Worm (Caenorhabditis elegans): ENCODE measurements around the gene srx-4.

The srx-4 gene

DNA sequence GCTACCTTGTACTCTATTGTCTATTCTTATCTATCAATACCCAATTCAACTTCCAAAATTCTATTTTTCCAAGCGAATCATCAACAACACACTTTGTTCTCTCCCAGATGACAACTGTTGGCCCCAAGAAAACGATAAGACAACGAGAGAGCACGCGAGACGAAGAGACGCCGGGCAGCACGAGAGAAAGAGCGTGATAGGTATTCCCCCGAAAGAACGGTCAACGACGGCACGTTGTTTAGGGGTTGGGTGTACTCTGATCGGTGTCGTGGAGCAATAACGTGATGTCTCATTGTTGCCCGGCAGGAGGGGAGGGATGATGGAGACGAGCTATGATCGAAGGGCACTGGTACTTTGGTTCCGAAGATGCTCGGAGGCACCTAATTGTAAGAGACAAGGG is 38.8 kb upstream of the srx-4 start (continued):
- TF ChIP-seq F49E8.2 (tag; optimal IDR thresholded peaks at IDR 0.05; ENCODE audit: insufficient read depth) (no peak), madf-3 (GFP tag; IDR thresholded peaks at IDR 0.05) (peak; percentile 64; the same call in 1 of the 2 replicates), ceh-79 (tag; optimal IDR thresholded peaks at IDR 0.05) (no peak), Y53F4B.3 (GFP tag; IDR thresholded peaks at IDR 0.05) (no peak), T26A5.8 (tag; optimal IDR thresholded peaks at IDR 0.05) (no peak), akir-1 (GFP tag; optimal IDR thresholded peaks at IDR 0.05) (no peak), snpc-1.3 (tag; optimal IDR thresholded peaks at IDR 0.05; ENCODE audit: insufficient read depth) (no peak), Y79H2A.3 (GFP tag; conservative IDR thresholded peaks at IDR 0.05) (no peak), cebp-2 (GFP tag; IDR thresholded peaks at IDR 0.05) (0 out of 2 replicates have a peak, but pooled peaks have one; percentile 61), nhr-90 (tag; optimal IDR thresholded peaks at IDR 0.05) (peak; percentile 79)

ce11 chrV:730216-730615 is 37.6 kb upstream of the srx-4 start:
- TF ChIP-seq hsf-1 (GFP tag; IDR thresholded peaks at IDR 0.05) (no peak), B0336.3 (GFP tag; IDR thresholded peaks at IDR 0.05) (no peak; the same call in 1 of the 2 replicates), ztf-26 (tag; optimal IDR thresholded peaks at IDR 0.05) (peak; percentile 20), fkh-3 (tag; optimal IDR thresholded peaks at IDR 0.05) (no peak), bed-1 (GFP tag; IDR thresholded peaks at IDR 0.05) (no peak), mxl-1 (tag; optimal IDR thresholded peaks at IDR 0.05) (no peak), ceh-27 (GFP tag; optimal IDR thresholded peaks at IDR 0.05) (no peak), rec-8 (tag; optimal IDR thresholded peaks at IDR 0.05) (no peak), K11D2.4 (GFP tag; IDR thresholded peaks at IDR 0.05) (peak; percentile 45; the same call in 1 of the 2 replicates), aptf-3 (GFP tag; IDR thresholded peaks at IDR 0.05) (no peak), Y95B8A.8 (GFP tag; IDR thresholded peaks at IDR 0.05) (0 out of 2 replicates have a peak, but pooled peaks have one; percentile 36), athp-1 (tag; optimal IDR thresholded peaks at IDR 0.05) (no peak), F57C9.4 (tag; optimal IDR thresholded peaks at IDR 0.05) (no peak), Y79H2A.3 (GFP tag; conservative IDR thresholded peaks at IDR 0.05) (no peak), unc-130 (GFP tag; optimal IDR thresholded peaks at IDR 0.05) (no peak), B0261.1 (tag; optimal IDR thresholded peaks at IDR 0.05) (no peak), T07F8.4 (tag; optimal IDR thresholded peaks at IDR 0.05) (no peak), repo-1 (tag; optimal IDR thresholded peaks at IDR 0.05) (peak; percentile 56), K12H6.12 (tag; optimal IDR thresholded peaks at IDR 0.05) (no peak), snpc-4 (GFP tag; optimal IDR thresholded peaks at IDR 0.05) (no peak), snpc-4 (tag; optimal IDR thresholded peaks at IDR 0.05) (no peak), madf-6 (GFP tag; IDR thresholded peaks at IDR 0.05) (no peak), zfh-2 (GFP tag; conservative IDR thresholded peaks at IDR 0.05) (no peak), F57A8.1 (GFP tag; optimal IDR thresholded peaks at IDR 0.05) (no peak), ztf-22 (GFP tag; optimal IDR thresholded peaks at IDR 0.05) (peak; percentile 39), egl-44 (GFP tag; IDR thresholded peaks at IDR 0.05) (0 out of 2 replicates have a peak, but pooled peaks have one; percentile 55), zim-3 (tag; optimal IDR thresholded peaks at IDR 0.05) (no peak), akir-1 (GFP tag; optimal IDR thresholded peaks at IDR 0.05) (no peak), snpc-1.1 (tag; optimal IDR thresholded peaks at IDR 0.05; ENCODE audit: insufficient read depth) (no peak), hlh-12 (tag; optimal IDR thresholded peaks at IDR 0.05) (no peak), hrde-1 (tag; optimal IDR thresholded peaks at IDR 0.05; ENCODE audit: borderline replicate concordance) (no peak), ztf-28 (GFP tag; IDR thresholded peaks at IDR 0.05) (no peak), lir-1 (GFP tag; conservative IDR thresholded peaks at IDR 0.05) (no peak), cebp-1 (GFP tag; IDR thresholded peaks at IDR 0.05) (peak; percentile 37; the same call in 1 of the 2 replicates), cebp-1 (tag; optimal IDR thresholded peaks at IDR 0.05) (peak; percentile 71), hmg-1.2 (GFP tag; IDR thresholded peaks at IDR 0.05) (peak; percentile 27; the same call in 1 of the 2 replicates), lsl-1 (GFP tag; optimal IDR thresholded peaks at IDR 0.05) (no peak), attf-5 (GFP tag; optimal IDR thresholded peaks at IDR 0.05) (peak; percentile 38), tbp1 (GFP tag; optimal IDR thresholded peaks at IDR 0.05) (peak; percentile 51)

All from whole organism, young adult.